Fruit fly (Drosophila melanogaster): ENCODE measurements around the gene alpha-Est4.

Gene alpha-Est4

DNA sequence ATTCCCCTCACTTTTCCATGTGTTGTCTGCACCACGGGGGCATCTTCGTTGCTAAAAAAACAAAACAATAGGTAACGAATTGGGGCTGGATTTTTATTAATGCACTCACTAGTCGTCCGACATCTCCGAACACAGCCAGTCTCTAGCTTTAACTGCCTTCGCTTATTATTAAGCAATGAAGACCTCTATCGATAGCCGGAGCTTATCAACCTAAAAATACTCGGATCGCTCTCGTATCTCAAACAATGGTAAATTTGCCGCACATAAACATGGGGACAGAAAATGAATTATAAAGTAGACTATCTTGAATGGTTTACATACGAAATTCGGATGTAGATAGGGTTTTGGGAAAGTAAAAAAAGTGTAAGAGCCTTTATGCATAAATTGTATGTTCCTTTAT lies at the start of gene alpha-Est4:
Gene alpha-Est4 (minus strand): TSS at position 181 of the 400 bp plus-strand sequence.
- TF ChIP-seq CTCF (optimal IDR thresholded peaks at IDR 0.05) (no peak), CG8478 (optimal IDR thresholded peaks at IDR 0.05) (no peak)

- TF ChIP-seq CTCF (optimal IDR thresholded peaks at IDR 0.05) = no peak
These were observed 33.8 kb upstream of the alpha-Est4 start for dm6 chr3R:7572237-7572636.

DNA sequence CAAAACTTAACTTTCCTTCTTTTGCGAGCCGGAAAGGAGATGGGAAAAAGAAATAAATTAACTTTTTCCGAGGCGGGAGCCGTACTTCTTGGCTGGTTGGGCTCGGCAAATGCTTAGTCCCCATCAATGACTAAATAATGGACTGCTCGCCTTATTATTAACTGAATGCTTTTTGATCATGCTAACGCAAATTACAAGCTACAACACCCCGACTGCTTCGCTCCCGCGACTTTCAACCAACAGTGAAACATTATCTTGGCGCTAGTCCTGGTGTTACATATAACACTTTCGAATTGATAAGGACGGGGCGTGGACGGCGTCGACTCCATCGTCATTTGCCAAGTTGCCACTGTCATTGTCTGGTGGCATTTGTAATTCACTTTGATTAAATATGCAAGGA lies 13.3 kb upstream of the alpha-Est4 start, which contains the start of gene CG45545:
Gene CG45545 (plus strand): TSS at position 301 of the 400 bp plus-strand sequence.
- TF ChIP-seq CTCF (optimal IDR thresholded peaks at IDR 0.05) = no peak

DNA sequence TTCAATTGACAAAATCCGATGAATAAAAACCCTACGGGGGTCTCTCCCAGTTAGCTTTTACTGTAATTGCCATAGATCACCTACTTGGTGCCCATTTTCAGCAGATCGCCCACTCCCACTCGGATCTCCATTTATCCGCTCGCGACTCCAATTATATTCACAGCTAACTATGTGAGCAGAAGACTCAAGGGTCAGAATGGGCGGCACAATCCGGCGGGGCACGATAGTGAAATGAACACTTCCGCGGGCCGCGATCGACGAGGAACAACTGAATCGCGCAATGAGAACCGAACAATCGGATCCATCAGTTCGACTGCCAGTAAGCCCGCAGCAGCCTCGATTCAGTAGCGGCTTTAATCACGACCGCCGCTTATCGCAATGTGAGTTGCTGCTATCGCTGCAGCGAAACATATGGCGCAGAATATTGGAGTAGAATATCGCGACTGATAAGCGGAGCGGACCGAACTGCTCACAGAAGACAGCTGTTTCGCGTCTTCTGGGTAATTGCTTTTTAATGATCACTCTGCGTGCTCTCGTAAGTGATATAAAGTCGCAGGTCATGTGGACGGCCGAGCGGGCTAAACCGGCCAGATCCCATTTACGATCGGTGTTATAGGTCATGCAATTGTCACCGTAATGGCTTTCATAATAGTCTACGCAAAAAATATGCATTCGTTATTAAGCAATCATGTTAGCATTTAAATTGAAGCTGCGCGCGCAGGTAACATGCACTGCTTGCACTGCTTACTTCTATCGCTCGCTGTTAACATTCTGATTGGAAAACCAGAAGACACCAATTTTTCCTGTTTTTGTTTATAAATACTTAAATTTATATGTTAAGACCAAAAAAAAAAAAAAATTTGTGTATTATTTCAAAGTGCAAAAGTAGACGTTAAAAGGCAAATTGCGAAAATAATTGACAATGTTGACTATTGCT lies 10.7 kb upstream of the alpha-Est4 start, which contains the start of gene alpha-Est1:
Gene alpha-Est1 (minus strand): TSS at position 317 of the 937 bp plus-strand sequence.
- TF ChIP-seq CG8478 (optimal IDR thresholded peaks at IDR 0.05) (no peak), CTCF (optimal IDR thresholded peaks at IDR 0.05) (no peak)

DNA sequence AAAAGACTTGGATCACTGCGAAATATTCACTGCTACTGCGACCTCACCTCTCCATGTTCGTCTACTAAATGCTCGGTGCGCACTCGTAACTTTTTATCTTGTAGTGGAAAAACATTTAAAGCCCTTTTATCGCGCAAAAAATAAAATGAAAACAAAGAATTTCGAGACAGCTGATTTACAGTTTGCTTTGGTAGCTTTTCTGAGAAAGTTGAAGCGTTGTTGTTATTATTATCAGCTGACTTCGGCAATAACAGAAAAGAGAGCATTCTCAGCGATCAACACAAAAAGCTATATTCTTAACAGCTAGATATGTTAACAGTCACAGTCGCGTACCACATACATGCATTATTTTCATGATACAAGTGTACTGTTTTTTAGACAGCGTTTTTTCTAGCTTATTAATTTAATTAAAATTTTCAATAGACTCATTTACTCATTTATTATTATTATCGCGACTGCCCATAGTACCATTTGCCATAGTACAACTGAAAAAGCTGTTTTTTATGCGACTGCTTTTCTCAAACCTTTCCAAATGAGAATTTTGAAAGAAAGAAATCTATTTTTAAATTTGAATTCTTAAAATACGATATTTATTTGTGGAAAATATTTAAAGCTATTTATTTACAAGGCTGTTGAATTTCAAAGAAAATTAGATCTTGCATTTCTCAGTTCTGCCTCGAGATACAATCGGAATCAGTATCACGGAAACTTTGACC lies 2.9 kb upstream of the alpha-Est4 start, which contains the start of the genes alpha-Est3 and alpha-Est2:
Gene alpha-Est3 (minus strand): TSS at position 487 of the 716 bp plus-strand sequence.
Gene alpha-Est2 (plus strand): TSS at position 666 of the 716 bp plus-strand sequence.
- TF ChIP-seq CTCF (optimal IDR thresholded peaks at IDR 0.05) = no peak
- TF ChIP-seq CG8478 (optimal IDR thresholded peaks at IDR 0.05) = no peak

DNA sequence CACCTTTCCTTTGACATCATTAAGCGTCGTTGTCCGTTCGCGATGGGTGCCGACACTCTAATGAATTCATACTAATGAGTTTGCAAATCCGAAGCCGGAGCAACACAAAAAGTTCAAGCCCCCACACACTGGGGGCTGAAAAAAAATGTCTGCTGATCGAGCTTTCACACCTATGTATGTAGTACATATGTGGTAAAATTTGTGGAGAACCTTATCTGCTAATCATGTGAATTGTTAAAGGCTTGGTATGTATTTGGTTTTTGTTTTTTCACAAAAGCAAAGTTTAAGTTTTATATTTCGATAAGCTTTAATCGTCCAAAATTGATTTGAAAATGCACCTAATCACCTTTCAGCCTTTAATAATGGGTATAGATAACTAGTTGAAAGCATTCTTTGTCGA lies 2.1 kb downstream of the alpha-Est4 start, which contains the start of gene alpha-Est5:
Gene alpha-Est5 (minus strand): TSS at position 110 of the 400 bp plus-strand sequence.
- no peak for TF ChIP-seq CTCF (optimal IDR thresholded peaks at IDR 0.05)
- TF ChIP-seq CG8478 (optimal IDR thresholded peaks at IDR 0.05) = no peak

DNA sequence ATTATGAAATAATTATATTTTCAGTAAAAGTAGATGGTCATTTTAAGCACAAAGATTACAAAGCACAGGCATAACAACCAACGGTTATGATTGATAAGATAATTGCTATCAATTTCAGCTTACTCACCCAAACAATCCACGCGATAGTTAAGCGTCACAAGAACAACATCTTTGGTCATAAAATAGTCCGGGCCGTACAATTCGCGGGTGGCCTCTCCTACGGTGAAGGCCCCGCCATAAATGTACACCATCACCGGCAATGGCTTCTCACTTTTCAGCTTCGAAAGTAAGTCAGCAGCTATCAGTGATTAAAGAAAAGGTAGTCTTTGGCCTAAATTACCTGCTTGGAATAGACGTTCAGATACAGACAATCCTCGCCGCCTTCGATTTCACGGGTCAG lies 2.8 kb downstream of the alpha-Est4 start:
- no peak for TF ChIP-seq CTCF (optimal IDR thresholded peaks at IDR 0.05)
- TF ChIP-seq CG8478 (optimal IDR thresholded peaks at IDR 0.05) = no peak

DNA sequence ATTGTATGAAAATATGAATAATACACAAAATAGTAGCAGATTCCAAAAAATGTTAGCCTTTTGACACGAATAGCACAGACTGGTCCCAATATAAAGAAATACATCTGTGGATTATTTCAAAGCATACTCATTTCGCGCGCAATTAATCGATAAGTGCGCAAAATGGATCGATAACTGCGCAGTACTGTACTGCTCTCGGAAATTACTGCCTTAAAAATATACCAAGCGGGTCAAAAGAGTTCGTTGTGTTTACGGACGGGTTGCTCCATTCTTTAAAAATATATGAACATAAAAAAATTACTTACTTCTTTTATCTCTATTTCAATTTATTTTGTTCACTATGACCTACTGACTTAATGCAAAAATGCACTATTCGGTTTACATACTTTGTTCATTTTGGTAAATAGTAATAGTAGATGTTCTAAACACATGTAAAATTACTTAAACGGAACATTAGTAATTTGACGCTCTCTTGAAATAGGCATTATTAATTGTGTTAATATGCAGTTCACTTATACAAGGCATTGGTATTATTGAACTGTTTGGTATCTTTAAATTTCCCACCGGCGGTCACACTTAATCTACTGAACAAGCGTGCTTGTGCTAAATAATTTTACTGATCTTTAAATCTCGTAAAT lies 8.1 kb downstream of the alpha-Est4 start, which contains the start of the genes Rtnl2 and alphaTub84D:
Gene Rtnl2 (minus strand): TSS at position 58 of the 638 bp plus-strand sequence.
Gene alphaTub84D (plus strand): TSS at position 570 of the 638 bp plus-strand sequence.
- no peak for TF ChIP-seq CG8478 (optimal IDR thresholded peaks at IDR 0.05)
- no peak for TF ChIP-seq CTCF (optimal IDR thresholded peaks at IDR 0.05)

dm6 chr3R:7528677-7529076 lies 9.7 kb downstream of the alpha-Est4 start, which contains the start of gene alpha-Est6:
alpha-Est6 (minus strand) TSS chr3R:7528777.
- no peak for TF ChIP-seq CG8478 (optimal IDR thresholded peaks at IDR 0.05)
- TF ChIP-seq CTCF (optimal IDR thresholded peaks at IDR 0.05) = no peak

dm6 chr3R:7524160-7524559 lies 14.3 kb downstream of the alpha-Est4 start:
- no peak for TF ChIP-seq CG8478 (optimal IDR thresholded peaks at IDR 0.05)
- no peak for TF ChIP-seq CTCF (optimal IDR thresholded peaks at IDR 0.05)

DNA sequence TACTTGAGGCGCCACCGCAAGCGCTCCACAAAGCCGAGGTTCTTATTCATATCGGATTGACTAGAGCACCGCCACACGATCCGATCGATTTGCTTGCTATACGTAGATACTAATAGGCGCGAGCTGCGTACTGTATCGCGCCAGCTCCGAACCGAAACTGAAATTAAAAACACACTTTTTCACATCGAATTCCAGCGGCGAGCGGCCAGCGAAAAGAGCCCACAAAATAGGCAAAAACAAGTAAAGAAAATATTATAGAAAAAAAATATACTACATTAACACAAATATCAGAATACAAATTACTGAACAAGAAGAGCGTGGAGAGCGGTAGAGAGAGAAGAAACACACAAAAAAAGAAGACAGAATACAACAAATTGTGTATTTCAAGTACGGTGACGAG lies 14.8 kb downstream of the alpha-Est4 start, which contains the start of gene alpha-Est7:
Gene alpha-Est7 (minus strand): TSS at position 160 of the 400 bp plus-strand sequence.
- TF ChIP-seq CG8478 (optimal IDR thresholded peaks at IDR 0.05) = no peak
- TF ChIP-seq CTCF (optimal IDR thresholded peaks at IDR 0.05) = no peak

DNA sequence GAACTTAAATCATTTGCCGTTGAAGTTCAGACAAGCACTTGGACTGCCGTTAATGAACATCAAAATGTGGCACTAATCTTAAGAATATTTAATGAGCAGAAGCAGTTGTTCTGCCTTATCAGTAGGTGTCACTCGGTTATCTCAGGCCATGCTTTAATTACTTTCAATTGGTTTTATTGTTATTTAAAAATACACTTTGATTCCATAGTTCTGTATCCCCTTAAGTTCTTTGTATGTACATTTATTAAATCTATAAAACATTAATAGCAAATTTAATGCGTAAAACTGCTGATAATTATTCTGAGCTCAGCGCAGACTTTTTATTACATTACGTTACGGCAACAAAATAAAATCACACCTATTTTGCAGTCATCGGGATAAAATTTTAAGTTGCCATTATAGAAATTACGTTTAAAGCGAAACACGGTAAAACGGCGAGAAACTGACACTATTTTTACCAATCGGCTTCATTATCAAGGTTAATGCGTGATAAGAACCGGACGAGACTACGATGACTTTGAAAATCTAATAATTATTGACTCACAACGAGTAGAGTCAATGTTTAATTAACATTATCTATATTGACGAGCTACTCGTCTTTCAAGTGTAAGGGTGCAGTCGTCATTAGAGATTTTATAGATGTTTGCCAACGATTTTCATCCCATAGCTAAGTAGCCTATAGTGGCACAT lies 16.0 kb downstream of the alpha-Est4 start:
- TF ChIP-seq CG8478 (optimal IDR thresholded peaks at IDR 0.05) (no peak), CTCF (optimal IDR thresholded peaks at IDR 0.05) (no peak)

dm6 chr3R:7519356-7519755 lies 19.1 kb downstream of the alpha-Est4 start, which contains the start of gene Ubc84D:
Ubc84D (minus strand) TSS chr3R:7519456.
- TF ChIP-seq CTCF (optimal IDR thresholded peaks at IDR 0.05) = no peak
- no peak for TF ChIP-seq CG8478 (optimal IDR thresholded peaks at IDR 0.05)

- TF ChIP-seq CG8478 (optimal IDR thresholded peaks at IDR 0.05) (no peak), CTCF (optimal IDR thresholded peaks at IDR 0.05) (no peak)
These were observed 22.8 kb downstream of the alpha-Est4 start, which contains the start of gene alpha-Est8 for dm6 chr3R:7515599-7516069. alpha-Est8 (minus strand) TSS chr3R:7515670.
